Worm (Caenorhabditis elegans) whole organism, young adult: ENCODE results near the gene C33F10.1.
A peak's percentile ranks its signal among the peaks of the same experiment; 100 is the strongest.
"Not testable (repeated sequence)": the region's sequence is repeated elsewhere in the genome, so short reads cannot be mapped to it uniquely, and the experiment has no call there.

Experiments used
- B0035.1 ChIP-seq: sonication (generic microtip); optimal IDR thresholded peaks from 2 replicates; lab custom pipeline; 2016; ENCODE audit warnings: missing genetic modification characterization, mild to moderate bottlenecking, missing compliant biosample characterization, missing genotype, missing genetic modification reagents
- C06A6.2 ChIP-seq: fragments of 200-800 bp; sonication (Bioruptor generic); conservative IDR thresholded peaks from 2 replicates; pipeline ENCODE4 v1.3.6; 2022; ENCODE audit warnings: missing genetic modification characterization, missing compliant biosample characterization
- C17E4.6 ChIP-seq: fragments of 200-800 bp; sonication (Bioruptor generic); IDR thresholded peaks from 2 replicates; pipeline ENCODE4 v1.3.6; 2022; ENCODE audit warnings: missing genetic modification reagents, missing genetic modification characterization, missing compliant biosample characterization
- F49E8.2 ChIP-seq: sonication (generic microtip); optimal IDR thresholded peaks from 3 replicates; lab custom pipeline; 2017; ENCODE audit warnings: missing genetic modification characterization, mild to moderate bottlenecking, missing compliant biosample characterization, antibody characterized with exemption, moderate library complexity; ENCODE audit not compliant: insufficient read depth
- F55B11.4 ChIP-seq: sonication (generic microtip); optimal IDR thresholded peaks from 2 replicates; lab custom pipeline; 2016; ENCODE audit warnings: missing compliant biosample characterization, missing genetic modification characterization, borderline replicate concordance; ENCODE audit not compliant: insufficient read depth
- F57A8.1 ChIP-seq: fragments of 200-800 bp; sonication (Bioruptor generic); optimal IDR thresholded peaks from 2 replicates; lab custom pipeline; 2018; ENCODE audit warnings: mild to moderate bottlenecking, missing genetic modification characterization, moderate library complexity, missing compliant biosample characterization
- Y53G8AR.9 ChIP-seq: fragments of 200-800 bp; sonication (Bioruptor generic); conservative IDR thresholded peaks from 2 replicates; pipeline ENCODE4 v1.3.6; 2022; ENCODE audit warnings: missing genetic modification reagents, missing genetic modification characterization, missing compliant biosample characterization
- cebp-1 ChIP-seq, 2 experiments: fragments of 200-800 bp in 1 of 2; sonication (Bioruptor generic) in 1 of 2; sonication (generic microtip) in 1 of 2; IDR thresholded peaks in 1 of 2; optimal IDR thresholded peaks in 1 of 2; 2 replicates each; pipeline versions ENCODE4 v1.3.6 to Lab custom; 2017 to 2022; ENCODE audit warnings: missing compliant biosample characterization in 2 of 2, missing genetic modification characterization in 2 of 2, mild to moderate bottlenecking in 1 of 2, missing genetic modification reagents in 1 of 2, moderate library complexity in 1 of 2
- ceh-58 ChIP-seq: fragments of 200-800 bp; sonication (Bioruptor generic); IDR thresholded peaks from 2 replicates; pipeline ENCODE4 v1.3.6; 2022; ENCODE audit warnings: missing genetic modification characterization, missing compliant biosample characterization
- chd-7 ChIP-seq: sonication (generic microtip); optimal IDR thresholded peaks from 2 replicates; lab custom pipeline; 2016; ENCODE audit warnings: mild to moderate bottlenecking, missing genetic modification characterization, moderate library complexity, missing compliant biosample characterization
- dox-1 ChIP-seq: fragments of 200-800 bp; sonication (Bioruptor generic); IDR thresholded peaks from 2 replicates; pipeline ENCODE4 v1.3.6; 2022; ENCODE audit warnings: missing genetic modification reagents, missing genetic modification characterization, missing compliant biosample characterization
- egl-18 ChIP-seq: fragments of 200-800 bp; sonication (Bioruptor generic); IDR thresholded peaks from 2 replicates; pipeline ENCODE4 v1.3.6; 2022; ENCODE audit warnings: missing genetic modification reagents, missing genetic modification characterization, missing compliant biosample characterization
- egl-44 ChIP-seq: fragments of 200-800 bp; sonication (Bioruptor generic); IDR thresholded peaks from 2 replicates; pipeline ENCODE4 v1.3.6; 2022; ENCODE audit warnings: missing genetic modification reagents, missing genetic modification characterization, missing compliant biosample characterization
- egrh-3 ChIP-seq: fragments of 200-800 bp; sonication (Bioruptor generic); IDR thresholded peaks from 2 replicates; pipeline ENCODE4 v1.3.6; 2022; ENCODE audit warnings: missing genetic modification reagents, missing genetic modification characterization, missing compliant biosample characterization
- hlh-26 ChIP-seq: fragments of 200-800 bp; sonication (Bioruptor generic); conservative IDR thresholded peaks from 2 replicates; pipeline ENCODE4 v1.3.6; 2022; ENCODE audit warnings: missing genetic modification reagents, missing genetic modification characterization, missing compliant biosample characterization
- lag-1 ChIP-seq: fragments of 200-800 bp; sonication (Bioruptor generic); IDR thresholded peaks from 2 replicates; pipeline ENCODE4 v1.3.6; 2022; ENCODE audit warnings: missing genetic modification reagents, missing genetic modification characterization, missing compliant biosample characterization
- let-607 ChIP-seq, 2 experiments: fragments of 200-800 bp in 1 of 2; sonication (Bioruptor generic) in 1 of 2; sonication (generic microtip) in 1 of 2; optimal IDR thresholded peaks; 2 replicates each; lab custom pipeline; 2016 to 2018; ENCODE audit warnings: mild to moderate bottlenecking in 2 of 2, missing compliant biosample characterization in 2 of 2, missing genetic modification characterization in 2 of 2, moderate library complexity in 2 of 2, missing genotype in 1 of 2
- nhr-179 ChIP-seq: sonication (generic microtip); optimal IDR thresholded peaks from 2 replicates; lab custom pipeline; 2016; ENCODE audit warnings: mild to moderate bottlenecking, missing genetic modification characterization, missing compliant biosample characterization
- nhr-90 ChIP-seq: sonication (generic microtip); optimal IDR thresholded peaks from 2 replicates; lab custom pipeline; 2016; ENCODE audit warnings: missing genotype, mild to moderate bottlenecking, missing genetic modification characterization, missing compliant biosample characterization
- pha-4 ChIP-seq: fragments of 150-350 bp; sonication (generic microtip); optimal IDR thresholded peaks from 2 replicates; lab custom pipeline; 2014; ENCODE audit warnings: missing biosample characterization, missing genetic modification reagents, missing genetic modification characterization
- rcor-1 ChIP-seq: fragments of 200-800 bp; sonication (Bioruptor generic); IDR thresholded peaks from 2 replicates; pipeline ENCODE4 v1.3.6; 2022; ENCODE audit warnings: missing genetic modification reagents, missing genetic modification characterization, missing compliant biosample characterization
- somi-1 ChIP-seq: fragments of 200-800 bp; sonication (Bioruptor generic); optimal IDR thresholded peaks from 2 replicates; lab custom pipeline; 2018; ENCODE audit warnings: mild to moderate bottlenecking, missing genetic modification characterization, missing compliant biosample characterization
- unc-130 ChIP-seq: sonication (generic microtip); optimal IDR thresholded peaks from 2 replicates; lab custom pipeline; 2016; ENCODE audit warnings: missing genetic modification reagents, missing genetic modification characterization, missing compliant biosample characterization
- xnd-1 ChIP-seq: sonication (generic microtip); optimal IDR thresholded peaks from 2 replicates; lab custom pipeline; 2016; ENCODE audit warnings: missing genotype, missing genetic modification reagents, missing genetic modification characterization, missing compliant biosample characterization
- zfh-2 ChIP-seq: fragments of 200-800 bp; sonication (Bioruptor generic); conservative IDR thresholded peaks from 2 replicates; pipeline ENCODE4 v1.3.6; 2022; ENCODE audit warnings: missing genetic modification reagents, missing genetic modification characterization, missing compliant biosample characterization
- zim-3 ChIP-seq: sonication (generic microtip); optimal IDR thresholded peaks from 2 replicates; lab custom pipeline; 2017; ENCODE audit warnings: mild to moderate bottlenecking, missing genetic modification characterization, moderate library complexity, missing compliant biosample characterization
- ztf-18 ChIP-seq: sonication (generic microtip); optimal IDR thresholded peaks from 2 replicates; lab custom pipeline; 2016; ENCODE audit warnings: missing genotype, mild to moderate bottlenecking, missing genetic modification characterization, missing compliant biosample characterization

The C33F10.1 gene

DNA sequence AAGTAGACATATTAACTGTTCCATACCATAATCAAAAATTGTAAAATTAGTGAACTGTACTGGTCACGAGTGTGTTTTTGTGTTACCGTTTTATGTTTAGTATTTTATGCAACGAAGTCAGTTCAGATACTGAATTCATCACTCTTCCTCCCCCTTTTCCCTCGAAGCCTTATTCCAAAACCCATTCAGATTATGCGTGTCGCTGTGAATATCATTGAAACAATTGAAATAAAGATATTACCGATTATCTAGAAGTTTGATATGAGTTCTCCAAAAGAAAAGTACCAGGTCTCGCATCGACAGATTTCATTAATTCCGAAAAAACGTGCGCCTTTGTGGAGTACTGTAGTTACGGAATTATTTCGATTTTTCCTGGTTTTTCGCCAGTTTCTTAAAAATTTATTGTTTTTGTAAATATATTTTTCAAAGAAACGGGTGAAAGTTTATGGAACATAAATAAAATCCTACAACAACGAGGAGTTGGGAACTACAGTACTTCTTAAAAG lies 24.1 kb downstream of the C33F10.1 start:
- TF ChIP-seq cebp-1 (GFP tag; IDR thresholded peaks at IDR 0.05; lab: Robert Waterston, UW) (no peak), cebp-1 (tag; optimal IDR thresholded peaks at IDR 0.05; lab: Kevin White, UChicago) (peak; percentile 52), ztf-18 (tag; lab: Kevin White, UChicago) (peak; percentile 20), Y53G8AR.9 (GFP tag; lab: Robert Waterston, UW) (0 out of 2 replicates have a peak, but pooled peaks have one; percentile 14), nhr-179 (tag; lab: Kevin White, UChicago) (no peak)

DNA sequence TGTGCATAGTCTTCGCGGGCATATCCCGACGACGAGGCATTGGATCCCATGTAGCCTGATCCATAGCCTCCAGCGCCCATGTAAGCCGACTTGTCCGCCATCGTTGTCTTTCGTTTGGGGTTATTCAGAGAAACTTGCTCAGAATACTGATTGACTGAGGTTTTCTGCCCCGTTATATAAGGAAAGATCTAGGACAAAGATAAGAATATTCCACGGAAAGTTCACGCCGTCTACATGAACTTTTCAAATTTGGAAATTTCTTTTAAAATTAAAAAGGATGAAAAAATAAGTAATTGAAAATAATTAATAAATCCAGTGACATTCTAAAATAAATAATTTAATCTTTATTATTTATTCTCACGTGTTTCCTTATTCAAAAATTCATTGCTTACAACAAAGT lies 25.4 kb downstream of the C33F10.1 start, which contains the start of the genes nspd-5 and F11G11.4:
Gene nspd-5 (minus strand): TSS at position 101 of the 400 bp plus-strand sequence.
Gene F11G11.4 (plus strand): TSS at position 335 of the 400 bp plus-strand sequence.
- not testable (repeated sequence) for TF ChIP-seq let-607 (tag; optimal IDR thresholded peaks at IDR 0.05; lab: Kevin White, UChicago); xnd-1 (tag; lab: Kevin White, UChicago); C06A6.2 (GFP tag; lab: Robert Waterston, UW)

DNA sequence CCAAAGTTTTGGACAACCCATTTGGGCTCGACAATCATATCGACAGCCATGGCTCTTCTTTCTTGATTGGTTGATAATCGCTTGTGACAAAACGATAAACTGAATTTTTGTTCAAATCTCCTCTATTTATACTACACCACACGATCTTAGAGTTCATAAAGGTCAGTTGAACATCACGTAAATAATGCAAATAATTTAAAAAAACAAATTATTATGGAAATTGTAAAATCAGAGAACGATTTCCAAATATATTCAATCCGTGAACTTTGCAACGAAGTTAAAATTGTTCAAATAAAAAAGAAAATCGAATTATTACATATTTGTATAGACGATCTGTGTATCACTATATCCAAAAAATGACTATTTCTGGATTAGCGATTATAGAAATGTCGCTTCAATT lies 28.5 kb downstream of the C33F10.1 start, which contains the start of the genes mpst-4 and F11G11.14:
Gene mpst-4 (minus strand): TSS at position 101 of the 400 bp plus-strand sequence.
Gene F11G11.14 (plus strand): TSS at position 325 of the 400 bp plus-strand sequence.
- TF ChIP-seq F49E8.2 (tag; lab: Kevin White, UChicago) (no peak), chd-7 (tag; lab: Kevin White, UChicago) (no peak), pha-4 (tag; lab: Kevin White, UChicago) (no peak), nhr-90 (no peak), lag-1 (GFP tag; lab: Robert Waterston, UW) (no peak), unc-130 (GFP tag; lab: Kevin White, UChicago) (no peak), somi-1 (GFP tag; lab: Kevin White, UChicago) (no peak), B0035.1 (no peak), F55B11.4 (no peak)

DNA sequence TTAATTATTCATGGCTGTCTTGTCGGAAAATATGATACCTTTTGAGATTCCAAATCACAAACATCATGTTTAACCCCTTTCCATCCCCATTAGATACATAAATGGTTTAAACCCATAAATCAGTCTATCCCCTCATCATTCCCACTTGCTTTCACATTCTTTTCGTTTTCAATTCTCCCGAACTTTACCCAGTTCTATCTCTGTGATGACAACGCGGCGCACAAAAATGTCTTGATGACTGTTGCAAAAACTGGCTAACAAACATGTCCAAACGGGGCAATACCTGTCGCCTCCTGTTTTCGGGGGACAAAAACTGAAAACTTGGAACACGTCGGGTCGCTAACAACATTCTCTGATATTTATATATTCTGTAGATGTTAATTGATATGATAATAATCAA lies 31.2 kb downstream of the C33F10.1 start:
- TF ChIP-seq egl-18 (no peak), hlh-26 (GFP tag; lab: Robert Waterston, UW) (no peak)

DNA sequence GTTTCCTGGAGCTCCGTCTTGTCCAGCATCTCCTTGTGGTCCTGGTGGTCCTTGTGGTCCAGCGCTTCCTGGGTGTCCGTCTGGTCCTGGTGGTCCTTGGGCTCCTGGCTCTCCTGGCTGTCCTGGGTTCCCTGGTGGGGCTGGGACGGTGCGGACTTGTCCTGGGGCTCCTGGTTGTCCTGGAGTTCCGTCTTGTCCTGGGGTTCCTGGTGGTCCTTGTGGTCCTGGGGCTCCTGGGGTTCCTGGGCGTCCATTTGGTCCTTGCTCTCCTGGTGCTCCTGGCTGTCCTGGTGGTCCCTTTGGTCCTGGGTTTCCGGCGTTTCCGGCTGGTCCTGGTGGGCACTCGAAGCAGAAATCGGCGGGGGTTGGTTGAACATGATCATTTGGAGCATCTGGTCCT lies 32.0 kb downstream of the C33F10.1 start:
- TF ChIP-seq dox-1 (GFP tag; lab: Robert Waterston, UW) (0 out of 2 replicates have a peak, but pooled peaks have one; percentile 33), egrh-3 (GFP tag; lab: Robert Waterston, UW) (peak; percentile 91), ceh-58 (GFP tag; lab: Robert Waterston, UW) (0 out of 2 replicates have a peak, but pooled peaks have one; percentile 11), zfh-2 (GFP tag; lab: Robert Waterston, UW) (peak; percentile 77), egl-44 (GFP tag; lab: Robert Waterston, UW) (0 out of 2 replicates have a peak, but pooled peaks have one; percentile 7)

DNA sequence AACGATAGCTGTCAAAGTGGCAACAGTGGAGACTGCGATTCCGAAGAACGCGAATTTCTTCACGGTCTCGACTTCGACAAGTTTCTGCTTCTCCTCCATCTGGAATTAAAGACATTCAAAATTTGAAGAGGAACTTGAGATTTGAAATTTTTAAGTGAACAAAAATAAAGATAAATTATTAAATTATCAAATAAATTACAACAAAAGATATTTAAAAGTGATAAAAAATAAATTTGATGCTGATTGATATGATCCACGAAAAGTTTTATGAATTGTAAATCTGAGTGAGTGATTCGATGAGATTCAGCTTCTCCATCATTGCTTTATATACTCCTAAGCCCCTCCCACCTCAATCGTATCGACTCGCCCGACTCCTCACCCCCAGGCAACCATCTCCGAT lies 32.7 kb downstream of the C33F10.1 start, which contains the start of gene col-17:
Gene col-17 (minus strand): TSS at position 101 of the 400 bp plus-strand sequence.
- TF ChIP-seq xnd-1 (tag; lab: Kevin White, UChicago) (no peak), rcor-1 (no peak), somi-1 (GFP tag; lab: Kevin White, UChicago) (no peak), F57A8.1 (GFP tag; lab: Kevin White, UChicago) (no peak), zim-3 (no peak), C17E4.6 (GFP tag; lab: Robert Waterston, UW) (no peak)
